Fruit fly (Drosophila melanogaster) Kc167 (cell line): Measurements from ENCODE around the gene dah.

Experiments used
- Myc ChIP-seq: fragments of >200 bp; optimal IDR thresholded peaks from 2 replicates; lab custom pipeline; 2017; ENCODE audit warnings: missing external identifiers
- Sin3A ChIP-seq: fragments of >200 bp; optimal IDR thresholded peaks from 2 replicates; lab custom pipeline; 2018; ENCODE audit warnings: missing external identifiers
- h ChIP-seq: fragments of >200 bp; optimal IDR thresholded peaks from 3 replicates; lab custom pipeline; 2018; ENCODE audit warnings: missing external identifiers
- insv ChIP-seq: fragments of >200 bp; optimal IDR thresholded peaks from 3 replicates; lab custom pipeline; 2018; ENCODE audit warnings: missing external identifiers
- psq ChIP-seq: fragments of >200 bp; optimal IDR thresholded peaks from 2 replicates; lab custom pipeline; 2017; ENCODE audit warnings: missing external identifiers
- ttk ChIP-seq: sonication (Bioruptor generic); optimal IDR thresholded peaks from 2 replicates; lab custom pipeline; 2017; ENCODE audit warnings: missing external identifiers

Gene dah

DNA sequence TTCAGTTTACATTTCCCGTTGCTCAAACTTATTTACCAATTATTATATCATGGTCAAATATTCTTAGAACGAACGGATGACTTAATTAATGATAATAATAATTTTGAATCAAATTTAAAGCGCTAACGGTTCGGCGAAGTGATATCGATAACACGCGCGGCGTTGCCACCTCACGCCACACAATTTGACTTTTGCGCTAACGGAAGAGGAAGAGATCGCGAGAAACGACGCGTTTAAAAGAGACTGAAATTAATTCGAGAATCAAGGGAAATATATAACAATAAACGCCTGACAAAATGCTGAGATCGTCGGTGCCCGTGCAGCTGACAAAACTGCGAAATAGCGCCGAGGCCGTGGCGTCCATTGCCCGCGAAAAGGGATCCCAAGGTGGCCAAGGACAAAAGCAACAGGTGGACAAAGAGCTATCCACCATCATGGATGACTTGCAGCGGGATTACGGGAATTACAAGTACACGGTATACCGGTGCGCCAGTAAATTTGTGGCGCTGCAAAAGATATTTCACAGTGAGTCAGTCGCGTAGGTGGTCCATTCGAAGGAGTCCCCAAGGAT is at the start of gene dah:
TSS of gene dah (plus strand) at position 195 of the 571 bp plus-strand sequence.
- no peak for TF ChIP-seq insv (lab: Kevin White, UChicago)
- no peak for TF ChIP-seq ttk (lab: Kevin White, UChicago)
- TF ChIP-seq psq, result no peak
- no peak for TF ChIP-seq Myc (lab: Kevin White, UChicago)
- TF ChIP-seq Sin3A (lab: Kevin White, UChicago), result no peak

DNA sequence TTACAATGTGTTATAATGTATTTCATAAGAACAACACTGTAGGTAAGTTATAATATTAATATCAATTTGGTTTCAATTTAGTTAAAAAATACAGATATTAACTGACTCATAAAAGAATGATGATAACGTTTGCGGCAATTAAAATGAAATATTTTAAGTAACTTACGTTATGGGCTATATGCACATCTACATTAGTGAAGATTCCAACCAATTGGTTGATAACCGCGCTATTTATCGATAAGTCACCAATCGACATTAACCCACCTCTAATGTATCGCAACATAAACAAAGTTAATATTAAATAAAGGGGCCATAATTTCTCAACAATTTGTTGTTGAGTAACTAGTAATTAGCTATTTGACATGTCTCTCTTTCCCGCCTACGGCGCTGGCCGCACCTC is 35.3 kb upstream of the dah start, which contains the start of gene CG5877:
TSS of gene CG5877 (plus strand) at position 238 of the 400 bp plus-strand sequence.
- no peak for TF ChIP-seq Sin3A (lab: Kevin White, UChicago)
- no peak for TF ChIP-seq psq
- TF ChIP-seq ttk (lab: Kevin White, UChicago), result no peak
- TF ChIP-seq insv (lab: Kevin White, UChicago), result no peak
- TF ChIP-seq h (lab: Kevin White, UChicago), result no peak
- TF ChIP-seq Myc (lab: Kevin White, UChicago), result no peak

DNA sequence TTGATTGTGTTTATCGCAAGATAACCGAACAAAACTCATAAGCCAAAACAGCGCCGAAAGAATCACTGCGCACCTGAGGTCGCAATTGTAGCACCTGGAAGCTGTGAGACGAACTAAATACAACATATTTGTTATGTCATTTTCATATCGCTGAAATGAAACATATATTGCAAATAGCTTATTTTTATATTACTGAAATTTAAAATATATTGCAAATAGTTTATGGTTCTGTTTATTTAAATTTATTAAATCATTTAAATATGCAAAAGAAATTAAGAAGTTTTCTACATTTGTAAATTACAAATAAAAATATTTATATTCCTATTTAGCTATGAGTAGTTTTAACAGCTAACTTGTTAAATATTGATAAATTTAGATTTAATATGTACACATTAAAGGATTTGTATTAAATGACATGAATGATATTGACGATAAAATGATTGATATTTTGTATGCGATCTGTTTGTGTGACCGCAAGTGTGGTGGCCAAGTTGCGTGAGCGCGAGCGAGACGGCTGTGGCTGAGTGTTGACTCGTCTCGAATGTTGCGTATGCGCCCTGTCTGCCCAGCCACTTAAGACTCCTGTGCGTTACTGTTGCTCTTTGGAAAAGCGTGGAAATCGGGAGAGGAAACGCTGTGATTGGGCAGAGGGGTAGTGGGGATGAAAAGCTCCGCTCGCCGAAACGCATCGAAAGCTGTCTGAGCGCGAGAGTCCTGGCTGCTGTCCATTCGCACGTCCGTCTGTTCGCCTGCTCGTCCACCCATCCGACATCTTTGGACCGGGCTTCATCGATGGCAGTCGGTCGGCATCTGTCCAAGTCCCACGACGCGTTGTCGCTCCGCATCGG is 30.9 kb upstream of the dah start, which contains the start of gene gce:
TSS of gene gce (plus strand) at position 798 of the 848 bp plus-strand sequence.
- TF ChIP-seq Sin3A (lab: Kevin White, UChicago) (no peak), h (lab: Kevin White, UChicago) (no peak), insv (lab: Kevin White, UChicago) (no peak), ttk (lab: Kevin White, UChicago) (no peak), Myc (lab: Kevin White, UChicago) (no peak), psq (no peak)

DNA sequence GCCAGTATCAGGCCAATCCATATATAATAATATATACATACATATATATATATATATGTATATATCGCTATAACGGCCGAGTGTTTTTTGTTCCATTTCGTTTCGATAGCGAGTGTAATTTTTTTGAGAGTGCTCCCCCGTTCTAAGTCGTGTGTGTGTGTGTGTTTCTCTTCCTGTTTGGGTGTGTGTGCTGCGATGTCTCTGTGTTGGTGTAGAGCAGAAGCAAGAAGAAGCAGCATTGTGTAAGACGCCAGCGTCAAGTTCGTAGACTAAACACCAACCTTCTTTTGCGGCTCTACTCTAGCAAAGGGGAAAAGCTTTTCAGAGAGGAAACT is 30.2 kb upstream of the dah start:
- TF ChIP-seq psq, result no peak
- no peak for TF ChIP-seq Sin3A (lab: Kevin White, UChicago)
- TF ChIP-seq h (lab: Kevin White, UChicago), result no peak
- no peak for TF ChIP-seq ttk (lab: Kevin White, UChicago)
- TF ChIP-seq Myc (lab: Kevin White, UChicago), result no peak
- TF ChIP-seq insv (lab: Kevin White, UChicago), result no peak

DNA sequence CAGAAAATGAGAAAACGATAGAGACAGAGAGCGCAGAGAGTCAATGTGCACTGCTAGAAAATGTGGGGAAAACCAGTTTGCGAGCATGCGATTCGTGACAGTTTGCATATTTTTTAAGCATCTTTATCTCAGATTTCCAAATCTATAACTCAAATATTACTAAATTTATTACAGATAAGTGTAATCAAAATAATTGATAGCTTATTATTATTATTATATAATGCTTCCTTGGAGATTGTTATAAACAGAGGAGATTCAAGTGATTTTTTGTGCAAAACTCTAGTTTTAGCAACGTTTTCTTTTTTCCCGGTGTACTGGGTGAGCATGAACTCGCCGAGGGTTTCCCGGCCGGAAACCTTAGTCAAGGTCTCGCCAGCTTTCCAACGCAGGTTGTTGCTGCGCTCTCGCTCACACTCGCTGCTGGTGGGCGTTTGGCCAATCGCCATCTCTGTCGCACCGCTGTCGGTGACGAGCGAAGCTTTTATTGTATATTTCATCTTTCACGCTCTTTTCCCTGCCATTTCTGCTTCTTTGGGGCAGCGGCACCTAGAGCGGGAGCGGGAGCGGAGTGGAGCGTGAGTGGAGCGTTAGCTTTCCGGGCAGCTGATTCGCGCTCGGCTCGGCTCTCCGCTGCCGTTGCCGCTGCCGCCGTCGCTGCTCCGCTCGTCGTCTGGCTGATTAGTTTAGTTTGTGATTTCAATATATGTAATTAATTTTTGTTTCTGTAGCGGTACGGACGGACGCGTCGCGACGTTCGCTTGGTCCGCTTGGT is 29.7 kb upstream of the dah start:
- TF ChIP-seq Sin3A (lab: Kevin White, UChicago), result no peak
- no peak for TF ChIP-seq Myc (lab: Kevin White, UChicago)
- TF ChIP-seq insv (lab: Kevin White, UChicago), result no peak
- no peak for TF ChIP-seq h (lab: Kevin White, UChicago)
- TF ChIP-seq ttk (lab: Kevin White, UChicago), result no peak
- no peak for TF ChIP-seq psq

DNA sequence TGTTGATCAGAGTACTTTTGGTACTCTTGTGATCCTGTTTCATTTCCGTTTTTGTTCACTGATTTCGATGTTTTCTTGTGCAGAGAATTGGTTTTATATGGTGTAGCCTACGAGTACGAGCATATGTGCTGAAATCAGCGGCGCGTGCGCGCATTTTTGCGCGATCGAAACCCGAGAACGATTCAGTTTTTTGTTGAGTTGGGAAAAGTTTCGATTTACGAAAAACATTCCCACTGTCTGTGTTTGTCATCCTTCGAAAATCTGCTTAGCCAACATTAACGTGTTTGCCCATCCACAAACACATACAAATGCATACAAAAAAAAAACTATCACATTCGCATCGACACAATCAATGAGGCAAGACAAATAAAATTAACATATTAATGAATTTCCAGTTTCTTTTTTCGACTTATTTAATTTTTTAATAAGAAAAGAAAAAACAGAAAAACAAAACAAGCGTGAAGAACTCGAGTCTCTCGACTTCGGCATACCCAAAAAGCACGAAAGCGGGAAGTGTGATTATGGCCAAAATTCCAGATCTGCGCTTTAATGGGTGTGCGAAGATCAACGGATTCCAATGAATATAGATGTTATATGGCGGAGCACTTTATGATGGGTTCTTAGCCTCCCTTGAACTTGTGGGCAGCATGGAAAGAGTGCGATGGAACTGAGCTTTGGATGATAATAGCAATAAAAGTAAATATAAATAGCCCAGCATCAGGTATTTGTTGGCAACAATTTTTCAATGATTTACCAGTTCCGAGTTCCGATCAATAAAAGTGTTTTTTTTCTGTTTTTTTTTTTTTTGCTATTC is 28.0 kb upstream of the dah start:
- TF ChIP-seq insv (lab: Kevin White, UChicago) (no peak), ttk (lab: Kevin White, UChicago) (peak; percentile 83)

DNA sequence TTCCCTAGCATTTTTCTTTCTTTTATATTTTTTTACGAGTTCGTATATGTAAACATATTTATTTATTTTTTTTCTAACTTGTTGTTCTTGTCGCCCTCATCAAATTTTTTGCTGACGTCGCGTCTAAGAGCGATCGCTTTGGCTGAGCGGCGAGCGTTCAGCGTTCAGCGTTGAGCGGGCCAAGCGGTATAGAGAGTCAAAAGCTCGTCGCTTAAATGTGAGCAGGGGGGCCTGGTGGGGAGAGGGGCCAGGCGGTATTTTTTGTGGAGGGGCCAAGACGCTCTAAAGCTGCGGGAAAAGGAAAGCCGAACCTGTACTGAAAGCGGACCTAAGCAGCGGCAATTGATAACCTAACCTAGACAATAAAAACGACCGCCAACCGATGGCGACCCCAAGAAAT is 27.0 kb upstream of the dah start:
- no peak for TF ChIP-seq psq
- TF ChIP-seq Myc (lab: Kevin White, UChicago), result no peak
- TF ChIP-seq insv (lab: Kevin White, UChicago), result no peak
- no peak for TF ChIP-seq ttk (lab: Kevin White, UChicago)
- no peak for TF ChIP-seq Sin3A (lab: Kevin White, UChicago)
- no peak for TF ChIP-seq h (lab: Kevin White, UChicago)

DNA sequence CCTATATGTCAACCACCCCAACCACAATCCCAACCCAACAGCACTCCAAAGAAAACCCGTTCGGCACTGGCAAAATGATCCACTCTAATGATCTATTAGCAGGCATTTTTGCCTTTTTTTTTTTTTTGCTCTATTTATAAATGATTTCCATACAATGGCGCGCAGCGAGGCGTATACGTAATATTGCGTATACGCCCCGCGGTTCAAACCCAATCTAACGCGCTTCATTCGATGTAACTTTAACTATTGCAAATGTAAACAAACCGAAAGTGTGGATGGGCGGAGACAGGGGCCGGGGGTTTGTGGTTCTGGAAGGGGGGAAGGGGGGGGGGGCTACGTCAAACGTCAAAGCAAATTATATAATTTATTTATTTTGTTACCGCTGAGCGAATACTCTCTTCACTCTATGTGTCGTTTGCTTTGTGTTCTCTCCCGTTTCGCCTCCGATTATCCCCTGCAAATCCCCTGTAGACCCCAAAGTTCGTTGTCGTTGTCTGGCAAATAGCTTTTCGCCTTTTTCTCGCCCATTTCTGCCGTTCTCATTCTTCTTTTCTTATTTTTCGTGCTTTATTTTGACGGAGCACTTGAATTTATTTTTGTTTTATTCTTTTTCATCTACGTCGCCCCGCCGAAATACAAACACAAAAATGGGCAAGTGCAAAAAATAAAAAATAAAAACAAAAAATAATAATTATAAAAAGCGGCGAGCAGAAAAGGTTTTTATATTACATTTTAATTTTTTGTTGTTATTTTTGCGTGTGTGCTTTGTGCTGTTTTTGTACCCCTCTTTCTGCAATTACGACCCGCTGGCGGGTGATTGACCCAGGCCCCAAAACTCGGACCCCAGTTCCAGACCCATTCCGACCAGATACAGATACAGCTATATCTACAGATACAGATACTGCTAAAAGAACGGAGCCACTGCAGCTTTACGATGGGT is 24.7 kb upstream of the dah start:
- no peak for TF ChIP-seq Sin3A (lab: Kevin White, UChicago)
- TF ChIP-seq h (lab: Kevin White, UChicago), result no peak
- TF ChIP-seq insv (lab: Kevin White, UChicago), result no peak
- TF ChIP-seq Myc (lab: Kevin White, UChicago), result no peak
- no peak for TF ChIP-seq psq
- no peak for TF ChIP-seq ttk (lab: Kevin White, UChicago)

DNA sequence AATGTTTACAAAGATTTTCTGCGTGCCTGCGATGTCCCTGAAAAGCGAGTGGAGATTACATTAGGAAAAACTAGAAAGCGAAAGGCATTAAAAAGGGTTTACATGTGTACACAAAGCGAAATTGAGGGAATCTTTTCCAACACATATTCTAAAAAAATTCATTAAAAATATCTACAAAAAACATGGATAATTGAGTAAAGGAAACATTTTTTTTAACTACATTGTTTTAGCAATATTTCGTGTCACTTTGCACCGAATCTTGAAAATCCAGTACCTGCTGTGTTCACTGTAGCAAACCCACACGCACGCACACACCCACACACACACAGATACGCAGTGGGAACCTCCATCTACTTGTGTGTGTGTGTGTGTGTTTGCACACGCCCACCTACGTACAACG is 23.9 kb upstream of the dah start:
- no peak for TF ChIP-seq psq
- TF ChIP-seq Myc (lab: Kevin White, UChicago), result no peak
- no peak for TF ChIP-seq insv (lab: Kevin White, UChicago)
- no peak for TF ChIP-seq h (lab: Kevin White, UChicago)
- no peak for TF ChIP-seq ttk (lab: Kevin White, UChicago)
- no peak for TF ChIP-seq Sin3A (lab: Kevin White, UChicago)
